Worm (Caenorhabditis elegans): ENCODE data around the gene Y56A3A.6.

Gene Y56A3A.6

ce11 chrIII:11920187-11920785 is 41.7 kb upstream of the Y56A3A.6 start, which contains the start of the genes ccf-1 and trap-4 (continued):
- TF ChIP-seq cey-2 (tag; optimal IDR thresholded peaks at IDR 0.05; ENCODE audit: borderline replicate concordance, insufficient read depth) (no peak), aly-2 (tag; optimal IDR thresholded peaks at IDR 0.05) (no peak), aha-1 (tag) (peak; percentile 36), snpc-4 (tag; optimal IDR thresholded peaks at IDR 0.05) (no peak), hlh-30 (tag; optimal IDR thresholded peaks at IDR 0.05; ENCODE audit: insufficient read depth) (peak; percentile 22), nhr-111 (GFP tag; optimal IDR thresholded peaks at IDR 0.05) (no peak), F49E8.2 (tag; optimal IDR thresholded peaks at IDR 0.05; ENCODE audit: borderline replicate concordance) (no peak), daf-12 (tag; optimal IDR thresholded peaks at IDR 0.05) (no peak), ZK546.5 (tag; optimal IDR thresholded peaks at IDR 0.05) (no peak), T26A8.4 (GFP tag; IDR thresholded peaks at IDR 0.05) (no peak), saeg-2 (GFP tag; IDR thresholded peaks at IDR 0.05) (no peak), nhr-76 (tag; optimal IDR thresholded peaks at IDR 0.05) (no peak), fkh-10 (GFP tag; optimal IDR thresholded peaks at IDR 0.05) (no peak), nhr-42 (GFP tag; IDR thresholded peaks at IDR 0.05) (no peak), F10B5.3 (tag; optimal IDR thresholded peaks at IDR 0.05) (no peak), nhr-237 (tag; optimal IDR thresholded peaks at IDR 0.05) (no peak), lir-3 (tag; optimal IDR thresholded peaks at IDR 0.05) (no peak), daf-16 (GFP tag; optimal IDR thresholded peaks at IDR 0.05) (no peak), daf-16 (tag; optimal IDR thresholded peaks at IDR 0.05) (peak; percentile 21), dpl-1 (GFP tag; optimal IDR thresholded peaks at IDR 0.05) (peak; percentile 72), lin-13 (GFP tag; optimal IDR thresholded peaks at IDR 0.05) (peak; percentile 3), nhr-41 (GFP tag; IDR thresholded peaks at IDR 0.05) (no peak), lin-38 (GFP tag; IDR thresholded peaks at IDR 0.05) (peak; percentile 55), nhr-77 (tag; optimal IDR thresholded peaks at IDR 0.05) (peak; percentile 11), lsy-2 (tag; optimal IDR thresholded peaks at IDR 0.05) (peak in 1 of 2 experiments; percentile 80), T20F7.1 (GFP tag; optimal IDR thresholded peaks at IDR 0.05) (no peak), ceh-82 (tag; optimal IDR thresholded peaks at IDR 0.05) (no peak), mdt-29 (GFP tag; IDR thresholded peaks at IDR 0.05) (no peak), nhr-102 (tag; optimal IDR thresholded peaks at IDR 0.05) (no peak), sdz-12 (GFP tag; optimal IDR thresholded peaks at IDR 0.05) (no peak), mxl-3 (GFP tag; optimal IDR thresholded peaks at IDR 0.05) (no peak), rbr-2 (tag; optimal IDR thresholded peaks at IDR 0.05) (peak; percentile 39), ztf-7 (tag; optimal IDR thresholded peaks at IDR 0.05) (no peak), mes-2 (tag; optimal IDR thresholded peaks at IDR 0.05; ENCODE audit: poor library complexity, severe bottlenecking) (peak; percentile 83), unc-39 (tag; optimal IDR thresholded peaks at IDR 0.05) (no peak), nhr-11 (tag; optimal IDR thresholded peaks at IDR 0.05) (no peak), ZK337.2 (GFP tag; IDR thresholded peaks at IDR 0.05) (no peak), daf-8 (GFP tag; IDR thresholded peaks at IDR 0.05) (no peak), gei-8 (GFP tag; optimal IDR thresholded peaks at IDR 0.05) (no peak), ctbp-1 (GFP tag; IDR thresholded peaks at IDR 0.05) (no peak), unc-62 (GFP tag; optimal IDR thresholded peaks at IDR 0.05 in 1 of 2) (peak in 1 of 2 experiments; percentile 8), unc-62 (tag; optimal IDR thresholded peaks at IDR 0.05) (no peak), spr-1 (tag; optimal IDR thresholded peaks at IDR 0.05) (no peak), lim-7 (GFP tag; IDR thresholded peaks at IDR 0.05) (no peak), zfp-2 (tag; optimal IDR thresholded peaks at IDR 0.05) (no peak), hif-1 (tag; optimal IDR thresholded peaks at IDR 0.05) (peak in 1 of 2 experiments; percentile 45), fos-1 (tag; optimal IDR thresholded peaks at IDR 0.05) (no peak)

Measured in whole organism, L4 larva.